Fruit fly (Drosophila melanogaster): ENCODE data around the gene CG34377.

DNA sequence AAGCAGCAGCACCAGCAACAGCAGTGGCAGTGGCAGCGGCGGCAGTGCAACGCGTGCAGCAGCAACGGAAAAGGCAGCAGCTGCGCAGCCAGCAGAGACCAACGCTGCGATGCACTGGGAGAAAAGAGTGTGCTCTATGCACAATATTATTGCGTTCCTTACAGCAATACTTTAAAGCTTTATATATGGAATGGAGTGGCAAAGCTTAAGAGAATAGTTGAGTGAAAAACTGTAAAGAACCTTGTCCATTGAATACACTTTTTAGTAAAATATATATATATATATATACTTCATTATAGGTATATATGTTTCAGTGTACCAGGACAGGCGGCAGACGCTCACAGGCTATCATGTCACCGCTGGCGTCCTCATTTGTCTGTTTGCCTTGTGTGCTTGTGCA is 842 bp upstream of the CG34377 start:
- TF ChIP-seq psq (optimal IDR thresholded peaks at IDR 0.05) (no peak), CG8478 (optimal IDR thresholded peaks at IDR 0.05) (no peak), Dll (optimal IDR thresholded peaks at IDR 0.05) (no peak), pan (optimal IDR thresholded peaks at IDR 0.05) (no peak)
